Worm (Caenorhabditis elegans) whole organism, L1 larva: ENCODE measurements around the gene F56H9.6.

Experiments used
- C04F5.9 ChIP-seq: sonication (generic microtip); optimal IDR thresholded peaks from 2 replicates; lab custom pipeline; 2016; ENCODE audit warnings: missing genetic modification characterization, missing compliant biosample characterization
- C16A3.4 ChIP-seq: fragments of 150-350 bp; optimal IDR thresholded peaks from 2 replicates; lab custom pipeline; 2014; ENCODE audit warnings: missing biosample characterization, missing genetic modification characterization
- Y116A8C.19 ChIP-seq: sonication (generic microtip); optimal IDR thresholded peaks from 2 replicates; lab custom pipeline; 2016; ENCODE audit warnings: missing compliant biosample characterization, missing genetic modification characterization, borderline replicate concordance
- alr-1 ChIP-seq: fragments of 200-800 bp; sonication (Bioruptor generic); optimal IDR thresholded peaks from 2 replicates; lab custom pipeline; 2018; ENCODE audit warnings: borderline replicate concordance, mild to moderate bottlenecking, missing genetic modification characterization, missing compliant biosample characterization
- blmp-1 ChIP-seq: fragments of 150-350 bp; optimal IDR thresholded peaks from 2 replicates; lab custom pipeline; 2014; ENCODE audit warnings: missing biosample characterization, missing genetic modification characterization
- ceh-82 ChIP-seq, 3 experiments: fragments of 150-350 bp in 1 of 3; sonication (generic microtip) in 2 of 3; optimal IDR thresholded peaks; 2 replicates each; lab custom pipeline; 2014 to 2017; ENCODE audit warnings: missing biosample characterization in 3 of 3, missing genetic modification characterization in 3 of 3
- ceh-88 ChIP-seq: fragments of 200-800 bp; sonication (Bioruptor generic); IDR thresholded peaks from 2 replicates; pipeline ENCODE4 v1.3.6; 2022; ENCODE audit warnings: missing genetic modification characterization, missing compliant biosample characterization
- dpl-1 ChIP-seq, 3 experiments: fragments of 150-350 bp in 2 of 3; sonication (generic microtip) in 1 of 3; optimal IDR thresholded peaks; 2 replicates each; lab custom pipeline; 2014 to 2017; ENCODE audit warnings: missing biosample characterization in 3 of 3, missing genetic modification characterization in 3 of 3, missing genetic modification reagents in 3 of 3
- dsc-1 ChIP-seq: sonication (generic microtip); optimal IDR thresholded peaks from 2 replicates; lab custom pipeline; 2016; ENCODE audit warnings: mild to moderate bottlenecking, missing genetic modification characterization, missing compliant biosample characterization
- efl-1 ChIP-seq, 4 experiments: fragments of 150-350 bp; optimal IDR thresholded peaks in 3 of 4; peaks in 1 of 4; 1 replicate in 1 of 4; 2 replicates in 3 of 4; lab custom pipeline; 2014; ENCODE audit warnings: missing biosample characterization in 2 of 4, missing genetic modification characterization in 2 of 4, missing genetic modification reagents in 2 of 4
- efl-3 ChIP-seq: fragments of 200-800 bp; sonication (Bioruptor generic); optimal IDR thresholded peaks from 2 replicates; lab custom pipeline; 2018; ENCODE audit warnings: mild to moderate bottlenecking, missing genetic modification characterization, missing compliant biosample characterization
- grh-1 ChIP-seq: fragments of 200-800 bp; sonication (Bioruptor generic); IDR thresholded peaks from 2 replicates; pipeline ENCODE4 v1.3.6; 2022; ENCODE audit warnings: missing genetic modification reagents, missing genetic modification characterization, missing compliant biosample characterization
- hlh-4 ChIP-seq: sonication (generic microtip); optimal IDR thresholded peaks from 2 replicates; lab custom pipeline; 2016; ENCODE audit warnings: mild to moderate bottlenecking, missing genetic modification characterization, missing compliant biosample characterization
- hpl-2 ChIP-seq: fragments of 150-350 bp; optimal IDR thresholded peaks from 2 replicates; lab custom pipeline; 2014; ENCODE audit warnings: missing biosample characterization, missing genetic modification reagents, missing genetic modification characterization
- lin-14 ChIP-seq: fragments of 200-800 bp; sonication (Bioruptor generic); optimal IDR thresholded peaks from 2 replicates; lab custom pipeline; 2018; ENCODE audit warnings: mild to moderate bottlenecking, missing genetic modification characterization, moderate library complexity, missing compliant biosample characterization
- lin-15B ChIP-seq: fragments of 150-350 bp; sonication (generic microtip); optimal IDR thresholded peaks from 3 replicates; lab custom pipeline; 2014; ENCODE audit warnings: missing biosample characterization, missing genetic modification characterization
- lin-35 ChIP-seq, 2 experiments: fragments of 150-350 bp; optimal IDR thresholded peaks; 2 replicates each; lab custom pipeline; 2014; ENCODE audit warnings: missing biosample characterization in 2 of 2, missing genetic modification characterization in 2 of 2, missing genetic modification reagents in 2 of 2
- lin-39 ChIP-seq: fragments of 150-350 bp; optimal IDR thresholded peaks from 2 replicates; lab custom pipeline; 2014; ENCODE audit warnings: missing biosample characterization, missing genetic modification reagents, missing genetic modification characterization
- lir-3 ChIP-seq: sonication (generic microtip); optimal IDR thresholded peaks from 2 replicates; lab custom pipeline; 2016; ENCODE audit warnings: mild to moderate bottlenecking, missing genetic modification characterization, moderate library complexity, missing compliant biosample characterization; ENCODE audit not compliant: poor library complexity
- lsy-2 ChIP-seq, 2 experiments: fragments of 150-350 bp; optimal IDR thresholded peaks; 2 replicates each; lab custom pipeline; 2014; ENCODE audit warnings: missing biosample characterization in 2 of 2, missing genetic modification characterization in 2 of 2
- mep-1 ChIP-seq: fragments of 150-350 bp; optimal IDR thresholded peaks from 2 replicates; lab custom pipeline; 2014; ENCODE audit warnings: missing biosample characterization, missing genetic modification characterization
- nhr-28 ChIP-seq: fragments of 150-350 bp; optimal IDR thresholded peaks from 2 replicates; lab custom pipeline; 2014; ENCODE audit warnings: missing biosample characterization, missing genetic modification characterization
- nhr-71 ChIP-seq: sonication (generic microtip); optimal IDR thresholded peaks from 2 replicates; lab custom pipeline; 2016; ENCODE audit warnings: mild to moderate bottlenecking, missing genetic modification characterization, moderate library complexity, missing compliant biosample characterization
- nhr-76 ChIP-seq: sonication (generic microtip); optimal IDR thresholded peaks from 2 replicates; lab custom pipeline; 2017; ENCODE audit warnings: missing biosample characterization, missing genetic modification characterization
- pax-3 ChIP-seq: fragments of 200-800 bp; sonication (Bioruptor generic); optimal IDR thresholded peaks from 2 replicates; lab custom pipeline; 2018; ENCODE audit warnings: mild to moderate bottlenecking, missing genetic modification characterization, moderate library complexity, missing compliant biosample characterization
- pqm-1 ChIP-seq: sonication (generic microtip); optimal IDR thresholded peaks from 3 replicates; lab custom pipeline; 2017; ENCODE audit warnings: missing biosample characterization, missing genetic modification characterization
- rnt-1 ChIP-seq: sonication (generic microtip); optimal IDR thresholded peaks from 2 replicates; lab custom pipeline; 2016; ENCODE audit warnings: mild to moderate bottlenecking, missing genetic modification characterization, moderate library complexity, missing compliant biosample characterization
- skn-1 ChIP-seq: fragments of 150-350 bp; optimal IDR thresholded peaks from 2 replicates; lab custom pipeline; 2014; ENCODE audit warnings: missing biosample characterization, missing genetic modification characterization
- snu-23 ChIP-seq: sonication (generic microtip); optimal IDR thresholded peaks from 2 replicates; lab custom pipeline; 2016; ENCODE audit warnings: missing genetic modification characterization, missing compliant biosample characterization
- sup-37 ChIP-seq: fragments of 200-800 bp; sonication (Bioruptor generic); optimal IDR thresholded peaks from 2 replicates; lab custom pipeline; 2018; ENCODE audit warnings: mild to moderate bottlenecking, missing genetic modification characterization, missing compliant biosample characterization
- swsn-7 ChIP-seq: sonication (generic microtip); optimal IDR thresholded peaks from 2 replicates; lab custom pipeline; 2016; ENCODE audit warnings: missing genetic modification characterization, missing compliant biosample characterization
- tbx-2 ChIP-seq: sonication (generic microtip); optimal IDR thresholded peaks from 2 replicates; lab custom pipeline; 2016; ENCODE audit warnings: missing genetic modification characterization, missing compliant biosample characterization
- unc-98 ChIP-seq: fragments of 200-800 bp; sonication (Bioruptor generic); IDR thresholded peaks from 2 replicates; pipeline ENCODE4 v1.3.6; 2022; ENCODE audit warnings: missing genetic modification characterization, missing compliant biosample characterization
- zip-4 ChIP-seq: fragments of 200-800 bp; sonication (Bioruptor generic); optimal IDR thresholded peaks from 2 replicates; lab custom pipeline; 2018; ENCODE audit warnings: mild to moderate bottlenecking, missing genetic modification characterization, moderate library complexity, missing compliant biosample characterization

F56H9.6 gene

ce11 chrV:12659426-12659825 is 29.8 kb upstream of the F56H9.6 start, which contains the start of gene ccch-3 (continued):
- TF ChIP-seq grh-1 (GFP tag; lab: Robert Waterston, UW) (0 out of 2 replicates have a peak, but pooled peaks have one; percentile 30), lsy-2 (tag; optimal IDR thresholded peaks at IDR 0.05; lab: Kevin White, UChicago) (peak; percentile 79 to 88), efl-1 (optimal IDR thresholded peaks at IDR 0.05; lab: Kevin White, UChicago) (peak; percentile 72 to 80), efl-1 (GFP tag; optimal IDR thresholded peaks at IDR 0.05 in 1 of 2; lab: Kevin White, UChicago) (peak; percentile 78 to 97), dsc-1 (tag; lab: Kevin White, UChicago) (peak; percentile 69), hpl-2 (no peak), zip-4 (GFP tag; lab: Kevin White, UChicago) (no peak), skn-1 (tag; lab: Kevin White, UChicago) (peak; percentile 74), efl-3 (no peak), alr-1 (tag; lab: Kevin White, UChicago) (no peak)
- TF ChIP-seq, all 84 proteins: peak for 45

- TF ChIP-seq mep-1 (tag; lab: Kevin White, UChicago) (no peak), nhr-76 (no peak)
These were observed 28.5 kb upstream of the F56H9.6 start, which contains the start of gene W05B10.6 for ce11 chrV:12658142-12658541. Gene W05B10.6 (minus strand): TSS chrV:12658242.

ce11 chrV:12649636-12650035 is 20.0 kb upstream of the F56H9.6 start, which contains the start of gene lin-25:
Gene lin-25 (plus strand): TSS chrV:12649925.
- TF ChIP-seq ceh-82 (tag; optimal IDR thresholded peaks at IDR 0.05; lab: Kevin White, UChicago) (peak in 1 of 3 experiments; percentile 32), sup-37 (GFP tag; lab: Kevin White, UChicago) (no peak), rnt-1 (peak; percentile 49), unc-98 (GFP tag; lab: Robert Waterston, UW) (no peak), efl-1 (optimal IDR thresholded peaks at IDR 0.05; lab: Kevin White, UChicago) (peak; percentile 32 to 41), efl-1 (GFP tag; optimal IDR thresholded peaks at IDR 0.05 in 1 of 2; lab: Kevin White, UChicago) (peak in 1 of 2 experiments; percentile 21), blmp-1 (peak; percentile 24), lsy-2 (tag; optimal IDR thresholded peaks at IDR 0.05; lab: Kevin White, UChicago) (peak in 1 of 2 experiments; percentile 51), lin-14 (GFP tag; lab: Kevin White, UChicago) (peak; percentile 71), lin-15B (tag; lab: Kevin White, UChicago) (peak; percentile 17), C16A3.4 (peak; percentile 15), nhr-28 (tag; lab: Kevin White, UChicago) (no peak), swsn-7 (tag; lab: Kevin White, UChicago) (no peak), lin-35 (GFP tag; optimal IDR thresholded peaks at IDR 0.05; lab: Kevin White, UChicago) (peak; percentile 29), Y116A8C.19 (tag; lab: Kevin White, UChicago) (no peak), dpl-1 (GFP tag; optimal IDR thresholded peaks at IDR 0.05; lab: Kevin White, UChicago) (peak in 1 of 3 experiments; percentile 50), lir-3 (peak; percentile 33), nhr-71 (tag; lab: Kevin White, UChicago) (peak; percentile 9), C04F5.9 (no peak)

DNA sequence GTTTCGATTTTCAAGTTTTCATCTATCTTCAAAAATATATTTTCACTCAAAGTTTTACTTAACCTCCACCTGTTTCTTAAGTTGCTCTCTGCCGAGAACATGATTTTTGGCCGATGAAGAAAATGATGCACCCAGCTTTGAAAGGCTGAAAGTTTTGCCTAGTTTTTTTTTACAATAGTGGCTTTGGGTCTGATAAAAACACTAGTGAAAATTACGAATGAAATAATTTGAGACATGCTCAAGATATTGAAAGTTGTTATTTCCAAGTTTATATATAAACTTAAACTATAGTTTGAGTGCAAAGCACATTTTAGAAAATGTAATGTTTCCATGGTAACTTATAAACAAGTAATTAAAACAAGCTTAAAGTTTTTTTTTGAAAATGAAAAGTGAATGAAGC is 19.6 kb upstream of the F56H9.6 start, which contains the start of gene gpa-9:
TSS of gene gpa-9 (minus strand) at position 101 of the 400 bp plus-strand sequence.
- TF ChIP-seq efl-1 (optimal IDR thresholded peaks at IDR 0.05; lab: Kevin White, UChicago), result no peak
- peak in 1 of 2 experiments; percentile 32 for TF ChIP-seq efl-1 (GFP tag; optimal IDR thresholded peaks at IDR 0.05 in 1 of 2; lab: Kevin White, UChicago)
- TF ChIP-seq pqm-1 (tag; lab: Kevin White, UChicago), result no peak

DNA sequence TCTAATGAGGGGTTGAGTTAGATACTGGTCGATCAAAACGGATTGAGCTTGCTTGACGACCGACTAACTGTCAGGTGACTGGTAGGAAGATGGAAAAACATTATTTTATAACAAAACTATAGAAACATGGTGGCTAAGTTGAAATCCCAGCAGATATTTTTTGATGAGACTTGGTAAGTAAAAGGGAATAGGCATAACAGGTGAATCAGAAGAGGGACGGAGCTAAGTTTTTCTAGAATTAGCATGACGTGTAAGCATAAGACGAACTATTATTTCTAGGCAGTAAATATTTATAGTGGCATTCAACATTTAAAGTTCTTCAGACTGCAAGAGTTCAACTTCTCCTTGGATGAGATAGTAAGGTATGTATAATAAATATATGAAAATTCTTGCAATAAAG is 14.9 kb upstream of the F56H9.6 start, which contains the start of gene F56H9.8:
TSS of gene F56H9.8 (plus strand) at position 301 of the 400 bp plus-strand sequence.
- no peak for TF ChIP-seq nhr-71 (tag; lab: Kevin White, UChicago)
- TF ChIP-seq pax-3, result peak; percentile 29

- TF ChIP-seq snu-23 (GFP tag; lab: Kevin White, UChicago), result no peak
- TF ChIP-seq hlh-4 (tag; lab: Kevin White, UChicago), result no peak
- no peak for TF ChIP-seq tbx-2 (tag; lab: Kevin White, UChicago)
- TF ChIP-seq ceh-88 (GFP tag; lab: Robert Waterston, UW), result no peak
- no peak for TF ChIP-seq lin-39 (tag; lab: Kevin White, UChicago)
- TF ChIP-seq sup-37 (GFP tag; lab: Kevin White, UChicago), result no peak
- TF ChIP-seq, all 84 proteins: peak for 0
These were observed 10.7 kb upstream of the F56H9.6 start, which contains the start of gene gpa-8 for ce11 chrV:12640384-12640783. Gene gpa-8 (minus strand): TSS chrV:12640484.
